Worm (Caenorhabditis elegans): ENCODE measurements around the gene taf-6.2.

Gene taf-6.2

ce11 chrIV:3654214-3654613, 40.3 kb downstream of the taf-6.2 start (continued):
- TF ChIP-seq pag-3 (tag; optimal IDR thresholded peaks at IDR 0.05; ENCODE audit: borderline replicate concordance) (no peak), unc-86 (tag; optimal IDR thresholded peaks at IDR 0.05) (no peak), F13H6.1 (tag; optimal IDR thresholded peaks at IDR 0.05) (no peak), madf-2 (tag; optimal IDR thresholded peaks at IDR 0.05) (no peak), syd-9 (tag; optimal IDR thresholded peaks at IDR 0.05) (no peak), ceh-31 (tag; optimal IDR thresholded peaks at IDR 0.05) (no peak), ceh-2 (tag; optimal IDR thresholded peaks at IDR 0.05) (no peak), ceh-34 (tag; optimal IDR thresholded peaks at IDR 0.05) (no peak), hlh-6 (tag; optimal IDR thresholded peaks at IDR 0.05) (no peak), ceh-6 (GFP tag; optimal IDR thresholded peaks at IDR 0.05) (no peak), ceh-30 (tag; optimal IDR thresholded peaks at IDR 0.05) (no peak), ztf-16 (tag; optimal IDR thresholded peaks at IDR 0.05) (no peak), sdc-2 (tag; optimal IDR thresholded peaks at IDR 0.05) (no peak), ets-4 (tag; optimal IDR thresholded peaks at IDR 0.05) (no peak), rnt-1 (tag; optimal IDR thresholded peaks at IDR 0.05) (peak; percentile 78), fax-1 (tag; optimal IDR thresholded peaks at IDR 0.05) (no peak), zip-5 (tag; optimal IDR thresholded peaks at IDR 0.05) (no peak), ceh-45 (GFP tag; IDR thresholded peaks at IDR 0.05) (no peak), ceh-18 (tag; optimal IDR thresholded peaks at IDR 0.05) (peak; percentile 91), pha-2 (tag; optimal IDR thresholded peaks at IDR 0.05) (no peak), C38D4.7 (GFP tag; optimal IDR thresholded peaks at IDR 0.05) (no peak), hlh-8 (tag; optimal IDR thresholded peaks at IDR 0.05) (no peak), K09A11.1 (tag; optimal IDR thresholded peaks at IDR 0.05; ENCODE audit: insufficient read depth) (no peak), fkh-10 (GFP tag; optimal IDR thresholded peaks at IDR 0.05) (no peak), ceh-14 (tag; optimal IDR thresholded peaks at IDR 0.05) (no peak), fkh-6 (tag; optimal IDR thresholded peaks at IDR 0.05) (no peak), Y22D7AL.16 (tag; optimal IDR thresholded peaks at IDR 0.05) (no peak), che-1 (tag; optimal IDR thresholded peaks at IDR 0.05) (no peak), lin-11 (tag; optimal IDR thresholded peaks at IDR 0.05) (no peak), nfya-1 (tag; optimal IDR thresholded peaks at IDR 0.05) (no peak), hlh-13 (GFP tag; optimal IDR thresholded peaks at IDR 0.05) (no peak), C08G9.2 (tag; optimal IDR thresholded peaks at IDR 0.05) (no peak), sox-2 (GFP tag; IDR thresholded peaks at IDR 0.05) (no peak), hlh-30 (tag; optimal IDR thresholded peaks at IDR 0.05; ENCODE audit: insufficient read depth) (peak; percentile 30), unc-42 (tag; optimal IDR thresholded peaks at IDR 0.05) (no peak)

- peak; percentile 46 for TF ChIP-seq elt-2 (tag; optimal IDR thresholded peaks at IDR 0.05)
- TF ChIP-seq unc-55 (GFP tag; optimal IDR thresholded peaks at IDR 0.05): peak; percentile 73
- no peak for TF ChIP-seq tbx-7 (tag; optimal IDR thresholded peaks at IDR 0.05)
These were observed 41.1 kb downstream of the taf-6.2 start for ce11 chrIV:3653420-3653823.

- no peak for TF ChIP-seq fkh-10 (GFP tag; optimal IDR thresholded peaks at IDR 0.05)
- TF ChIP-seq ama-1 (optimal IDR thresholded peaks at IDR 0.05): no peak
- TF ChIP-seq ceh-2 (tag; optimal IDR thresholded peaks at IDR 0.05): no peak
- peak; percentile 92 for TF ChIP-seq dve-1 (tag; optimal IDR thresholded peaks at IDR 0.05)
These were observed 41.6 kb downstream of the taf-6.2 start for ce11 chrIV:3652784-3653383.
